Fruit fly (Drosophila melanogaster): Measurements from ENCODE around the gene Rh7.

Gene Rh7

dm6 chr3L:12115966-12116735 lies 59.1 kb downstream of the Rh7 start, which contains the start of gene vers (continued):
- TF ChIP-seq sc (optimal IDR thresholded peaks at IDR 0.05) (no peak), sc (GFP tag; optimal IDR thresholded peaks at IDR 0.05) (no peak), Bgb (GFP tag; IDR thresholded peaks at IDR 0.05; ENCODE audit: partially characterized antibody) (peak; percentile 95), lmd (GFP tag; IDR thresholded peaks at IDR 0.05) (no peak; the same call in 1 of the 2 replicates), zen2 (GFP tag; IDR thresholded peaks at IDR 0.05; ENCODE audit: partially characterized antibody) (peak; percentile 88), NK7.1 (GFP tag; optimal IDR thresholded peaks at IDR 0.05) (no peak), CG6254 (GFP tag; optimal IDR thresholded peaks at IDR 0.05) (no peak), CG1602 (GFP tag; optimal IDR thresholded peaks at IDR 0.05) (no peak), CG32767 (GFP tag; IDR thresholded peaks at IDR 0.05) (no peak), CG13123 (GFP tag; optimal IDR thresholded peaks at IDR 0.05) (no peak), CG11247 (GFP tag; IDR thresholded peaks at IDR 0.05) (0 out of 2 replicates have a peak, but pooled peaks have one; percentile 36), CG6654 (GFP tag; optimal IDR thresholded peaks at IDR 0.05) (no peak), pnt (GFP tag; optimal IDR thresholded peaks at IDR 0.05) (no peak), CG11085 (GFP tag; IDR thresholded peaks at IDR 0.05) (no peak), tll (GFP tag; optimal IDR thresholded peaks at IDR 0.05) (no peak), HHEX (GFP tag; optimal IDR thresholded peaks at IDR 0.05) (no peak), gcm2 (GFP tag; optimal IDR thresholded peaks at IDR 0.05) (no peak), aop (GFP tag; IDR thresholded peaks at IDR 0.05) (no peak), CG7963 (GFP tag; IDR thresholded peaks at IDR 0.05; ENCODE audit: partially characterized antibody) (peak; percentile 82), repo (GFP tag; optimal IDR thresholded peaks at IDR 0.05) (no peak), tup (GFP tag; optimal IDR thresholded peaks at IDR 0.05) (no peak), danr (GFP tag; IDR thresholded peaks at IDR 0.05) (no peak), nerfin-2 (GFP tag; IDR thresholded peaks at IDR 0.05; ENCODE audit: partially characterized antibody) (peak; percentile 83), tap (tag; optimal IDR thresholded peaks at IDR 0.05) (no peak), CG8290 (GFP tag; optimal IDR thresholded peaks at IDR 0.05) (no peak), CG8290 (tag; optimal IDR thresholded peaks at IDR 0.05) (peak in 1 of 2 experiments; percentile 63), CG10209 (GFP tag; optimal IDR thresholded peaks at IDR 0.05) (no peak), CG3726 (GFP tag; IDR thresholded peaks at IDR 0.05) (no peak), CG14710 (tag; optimal IDR thresholded peaks at IDR 0.05) (peak; percentile 66), CG10654 (GFP tag; optimal IDR thresholded peaks at IDR 0.05) (no peak), lov (optimal IDR thresholded peaks at IDR 0.05) (no peak), lov (GFP tag; IDR thresholded peaks at IDR 0.05) (no peak), CG7786 (GFP tag; optimal IDR thresholded peaks at IDR 0.05) (no peak), oc (tag; optimal IDR thresholded peaks at IDR 0.05) (no peak), eyg (GFP tag; optimal IDR thresholded peaks at IDR 0.05) (no peak), CG7271 (tag; optimal IDR thresholded peaks at IDR 0.05) (no peak), amos (GFP tag; IDR thresholded peaks at IDR 0.05; ENCODE audit: partially characterized antibody) (peak; percentile 96), lilli (GFP tag; optimal IDR thresholded peaks at IDR 0.05) (peak; percentile 45), chn (GFP tag; optimal IDR thresholded peaks at IDR 0.05) (no peak), bsh (GFP tag; optimal IDR thresholded peaks at IDR 0.05) (no peak), CG9876 (GFP tag; optimal IDR thresholded peaks at IDR 0.05) (no peak), CG14050 (GFP tag; IDR thresholded peaks at IDR 0.05) (no peak), Tbp (GFP tag; optimal IDR thresholded peaks at IDR 0.05) (no peak), Sry-β (GFP tag; optimal IDR thresholded peaks at IDR 0.05) (no peak), ERR (GFP tag; optimal IDR thresholded peaks at IDR 0.05) (peak; percentile 33), CG6765 (GFP tag; optimal IDR thresholded peaks at IDR 0.05) (no peak), Vsx1 (GFP tag; optimal IDR thresholded peaks at IDR 0.05) (no peak), CG12071 (GFP tag; optimal IDR thresholded peaks at IDR 0.05) (no peak), CG9437 (GFP tag; optimal IDR thresholded peaks at IDR 0.05) (no peak), Ptx1 (GFP tag; IDR thresholded peaks at IDR 0.05) (no peak)

Measured in whole organism, embryonic.